Worm (Caenorhabditis elegans): ENCODE data around the gene cni-1.

Gene cni-1

ce11 chrV:13221066-13221465 lies 40.9 kb downstream of the cni-1 start:
- TF ChIP-seq ceh-83 (GFP tag; optimal IDR thresholded peaks at IDR 0.05), result no peak
- TF ChIP-seq cnd-1 (tag; optimal IDR thresholded peaks at IDR 0.05), result no peak
- no peak for TF ChIP-seq blmp-1 (tag; optimal IDR thresholded peaks at IDR 0.05)
- no peak for TF ChIP-seq nhr-237 (tag; optimal IDR thresholded peaks at IDR 0.05)
- no peak for TF ChIP-seq sptf-1 (tag; optimal IDR thresholded peaks at IDR 0.05)
- no peak for TF ChIP-seq pha-4 (tag; optimal IDR thresholded peaks at IDR 0.05)
- no peak for TF ChIP-seq M03D4.4 (tag; optimal IDR thresholded peaks at IDR 0.05)
- TF ChIP-seq sem-2 (GFP tag; optimal IDR thresholded peaks at IDR 0.05), result no peak
- TF ChIP-seq nhr-28 (tag; optimal IDR thresholded peaks at IDR 0.05), result no peak
- TF ChIP-seq lsy-2 (tag; optimal IDR thresholded peaks at IDR 0.05), result no peak
- no peak for TF ChIP-seq unc-120 (tag; optimal IDR thresholded peaks at IDR 0.05; ENCODE audit: poor library complexity, severe bottlenecking)

DNA sequence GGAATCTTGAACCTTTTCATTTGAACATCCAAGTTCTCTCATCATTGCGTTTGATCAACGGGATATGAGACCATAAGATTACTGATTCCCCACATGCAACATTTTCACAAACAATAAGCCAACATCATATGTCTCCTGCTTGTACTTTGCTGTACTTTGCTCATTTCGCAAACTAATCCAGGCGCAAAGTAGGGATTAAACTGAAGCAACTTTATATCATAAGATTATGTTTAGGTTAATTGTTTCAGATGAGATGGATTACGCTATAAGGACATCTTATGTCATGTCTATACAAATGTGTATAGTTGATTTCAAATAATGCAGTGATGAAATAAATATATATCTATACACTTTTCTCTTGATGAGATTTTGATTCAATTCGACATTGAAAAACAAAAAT lies 49.4 kb downstream of the cni-1 start:
- TF ChIP-seq unc-62 (GFP tag; optimal IDR thresholded peaks at IDR 0.05) (no peak), snpc-4 (tag; optimal IDR thresholded peaks at IDR 0.05) (no peak), ces-1 (GFP tag; optimal IDR thresholded peaks at IDR 0.05) (no peak), lsy-2 (tag; optimal IDR thresholded peaks at IDR 0.05) (no peak), elt-3 (tag; optimal IDR thresholded peaks at IDR 0.05) (no peak), ceh-39 (tag; optimal IDR thresholded peaks at IDR 0.05) (no peak), sptf-1 (tag; optimal IDR thresholded peaks at IDR 0.05) (no peak), mab-5 (tag; optimal IDR thresholded peaks at IDR 0.05) (no peak), pha-4 (tag; optimal IDR thresholded peaks at IDR 0.05) (no peak), bed-3 (GFP tag; optimal IDR thresholded peaks at IDR 0.05) (no peak), tbx-8 (GFP tag; optimal IDR thresholded peaks at IDR 0.05) (no peak), mep-1 (tag; optimal IDR thresholded peaks at IDR 0.05) (no peak), lin-13 (tag; optimal IDR thresholded peaks at IDR 0.05) (no peak), lin-32 (GFP tag; optimal IDR thresholded peaks at IDR 0.05) (no peak), ceh-43 (GFP tag; optimal IDR thresholded peaks at IDR 0.05) (no peak), nhr-76 (tag; optimal IDR thresholded peaks at IDR 0.05) (no peak), zip-8 (tag; optimal IDR thresholded peaks at IDR 0.05) (no peak), nhr-2 (tag; optimal IDR thresholded peaks at IDR 0.05) (no peak)

Data from whole organism, mixed stage, embryonic.